Worm (Caenorhabditis elegans): Measurements from ENCODE around the gene lact-6.

DNA sequence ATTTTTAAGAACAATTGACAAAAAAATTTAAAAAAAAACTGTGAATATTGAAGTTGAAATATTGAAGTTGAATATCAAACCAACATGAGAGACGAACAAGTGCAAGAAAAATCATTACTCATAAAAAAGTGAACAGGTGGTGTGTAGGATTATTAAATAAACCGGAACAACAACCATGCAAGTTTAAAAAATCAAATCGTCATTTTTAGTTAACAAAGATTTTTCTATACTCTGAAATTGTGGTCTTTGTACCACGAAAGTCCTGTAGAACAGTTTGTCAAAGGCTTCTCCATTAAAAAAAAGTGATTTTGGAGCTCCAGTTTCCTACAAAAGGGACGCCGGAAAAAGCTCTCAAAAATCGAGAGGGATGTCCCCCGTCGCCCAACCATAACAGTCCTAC lies 8.8 kb upstream of the lact-6 start, which contains the start of gene C06A12.19:
- no peak for TF ChIP-seq tbx-37 (GFP tag; conservative IDR thresholded peaks at IDR 0.05)
- TF ChIP-seq tbx-11 (GFP tag; IDR thresholded peaks at IDR 0.05): no peak
- TF ChIP-seq ama-1 (optimal IDR thresholded peaks at IDR 0.05): no peak
- no peak for TF ChIP-seq flt-1 (GFP tag; IDR thresholded peaks at IDR 0.05)
- no peak for TF ChIP-seq ceh-36 (tag; optimal IDR thresholded peaks at IDR 0.05)
- no peak for TF ChIP-seq aly-1 (tag; optimal IDR thresholded peaks at IDR 0.05)
- TF ChIP-seq B0310.2 (tag; optimal IDR thresholded peaks at IDR 0.05): no peak
- TF ChIP-seq F13C5.2 (tag; optimal IDR thresholded peaks at IDR 0.05): no peak
- no peak for TF ChIP-seq sea-1 (GFP tag; conservative IDR thresholded peaks at IDR 0.05)
